Worm (Caenorhabditis elegans): ENCODE measurements around the gene evl-18.

DNA sequence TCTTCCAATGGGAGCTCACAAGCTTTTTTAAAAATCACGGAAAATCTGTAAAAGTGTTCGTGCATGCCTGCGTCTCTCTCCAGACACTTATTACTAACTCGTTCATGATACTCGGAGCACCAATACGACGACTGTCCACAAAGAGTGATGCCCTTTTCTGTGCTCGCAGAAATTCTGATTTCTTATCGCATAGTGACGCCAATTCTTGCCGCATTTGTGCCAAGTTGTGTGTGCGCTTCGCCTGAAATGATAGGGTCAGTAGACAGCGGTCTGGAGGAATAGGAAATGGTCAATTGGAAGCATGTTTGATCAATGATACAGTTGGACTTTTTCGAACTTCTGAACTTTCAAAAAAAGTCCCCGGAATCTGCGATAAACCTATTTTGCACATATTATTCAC is 29.2 kb upstream of the evl-18 start:
- TF ChIP-seq dao-5 (tag; optimal IDR thresholded peaks at IDR 0.05), result no peak
- TF ChIP-seq him-1 (tag; optimal IDR thresholded peaks at IDR 0.05), result no peak
